Worm (Caenorhabditis elegans) whole organism, young adult: ENCODE measurements around the gene dpf-1.
A peak's percentile ranks its signal among the peaks of the same experiment; 100 is the strongest.

Experiments
- B0261.1 ChIP-seq: sonication (generic microtip); optimal IDR thresholded peaks from 2 replicates; lab custom pipeline; 2016; ENCODE audit warnings: mild to moderate bottlenecking, missing genetic modification characterization, moderate library complexity, missing compliant biosample characterization
- F22D6.2 ChIP-seq: sonication (generic microtip); optimal IDR thresholded peaks from 2 replicates; lab custom pipeline; 2016; ENCODE audit warnings: mild to moderate bottlenecking, missing genetic modification characterization, missing compliant biosample characterization
- F23B12.7 ChIP-seq: sonication (generic microtip); optimal IDR thresholded peaks from 2 replicates; lab custom pipeline; 2017; ENCODE audit warnings: missing genetic modification characterization, mild to moderate bottlenecking, missing compliant biosample characterization, antibody characterized with exemption, moderate library complexity; ENCODE audit not compliant: insufficient read depth
- F37B4.10 ChIP-seq: fragments of 200-800 bp; sonication (Bioruptor generic); IDR thresholded peaks from 2 replicates; pipeline ENCODE4 v1.3.6; 2022; ENCODE audit warnings: missing genetic modification characterization, missing compliant biosample characterization
- F39B2.1 ChIP-seq: fragments of 200-800 bp; sonication (Bioruptor generic); IDR thresholded peaks from 2 replicates; pipeline ENCODE4 v1.3.6; 2022; ENCODE audit warnings: missing genetic modification reagents, missing genetic modification characterization, missing compliant biosample characterization
- F55B11.4 ChIP-seq: sonication (generic microtip); optimal IDR thresholded peaks from 2 replicates; lab custom pipeline; 2016; ENCODE audit warnings: missing compliant biosample characterization, missing genetic modification characterization, borderline replicate concordance; ENCODE audit not compliant: insufficient read depth
- F57A8.1 ChIP-seq: fragments of 200-800 bp; sonication (Bioruptor generic); optimal IDR thresholded peaks from 2 replicates; lab custom pipeline; 2018; ENCODE audit warnings: mild to moderate bottlenecking, missing genetic modification characterization, moderate library complexity, missing compliant biosample characterization
- K11D2.4 ChIP-seq: fragments of 200-800 bp; sonication (Bioruptor generic); IDR thresholded peaks from 2 replicates; pipeline ENCODE4 v1.3.6; 2022; ENCODE audit warnings: missing genetic modification reagents, missing genetic modification characterization, missing compliant biosample characterization
- Y53F4B.3 ChIP-seq: fragments of 200-800 bp; sonication (Bioruptor generic); IDR thresholded peaks from 2 replicates; pipeline ENCODE4 v1.3.6; 2022; ENCODE audit warnings: missing genetic modification reagents, missing genetic modification characterization, missing compliant biosample characterization
- Y95B8A.8 ChIP-seq: fragments of 200-800 bp; sonication (Bioruptor generic); IDR thresholded peaks from 2 replicates; pipeline ENCODE4 v1.3.6; 2022; ENCODE audit warnings: missing genetic modification reagents, missing genetic modification characterization, missing compliant biosample characterization
- ZK185.1 ChIP-seq: sonication (generic microtip); optimal IDR thresholded peaks from 2 replicates; lab custom pipeline; 2016; ENCODE audit warnings: mild to moderate bottlenecking, missing genetic modification characterization, missing compliant biosample characterization; ENCODE audit not compliant: poor library complexity, severe bottlenecking
- ama-1 ChIP-seq, 3 experiments: fragments of 150-350 bp in 1 of 3; sonication (generic microtip) in 2 of 3; optimal IDR thresholded peaks; 2 replicates each; lab custom pipeline; 2014 to 2018; ENCODE audit warnings: missing biosample characterization in 2 of 3, missing genetic modification characterization in 2 of 3, missing genetic modification reagents in 2 of 3
- aptf-2 ChIP-seq: fragments of 200-800 bp; sonication (Bioruptor generic); conservative IDR thresholded peaks from 2 replicates; pipeline ENCODE4 v1.3.6; 2022; ENCODE audit warnings: missing genetic modification reagents, missing genetic modification characterization, missing compliant biosample characterization
- bed-1 ChIP-seq: fragments of 200-800 bp; sonication (Bioruptor generic); IDR thresholded peaks from 2 replicates; pipeline ENCODE4 v1.3.6; 2022; ENCODE audit warnings: missing genetic modification reagents, missing genetic modification characterization, missing compliant biosample characterization
- cebp-1 ChIP-seq, 2 experiments: fragments of 200-800 bp in 1 of 2; sonication (Bioruptor generic) in 1 of 2; sonication (generic microtip) in 1 of 2; IDR thresholded peaks in 1 of 2; optimal IDR thresholded peaks in 1 of 2; 2 replicates each; pipeline versions ENCODE4 v1.3.6 to Lab custom; 2017 to 2022; ENCODE audit warnings: missing compliant biosample characterization in 2 of 2, missing genetic modification characterization in 2 of 2, mild to moderate bottlenecking in 1 of 2, missing genetic modification reagents in 1 of 2, moderate library complexity in 1 of 2
- ceh-79 ChIP-seq: sonication (generic microtip); optimal IDR thresholded peaks from 2 replicates; lab custom pipeline; 2017; ENCODE audit warnings: mild to moderate bottlenecking, missing genetic modification characterization, missing compliant biosample characterization
- chd-7 ChIP-seq: sonication (generic microtip); optimal IDR thresholded peaks from 2 replicates; lab custom pipeline; 2016; ENCODE audit warnings: mild to moderate bottlenecking, missing genetic modification characterization, moderate library complexity, missing compliant biosample characterization
- dpl-1 ChIP-seq: fragments of 150-350 bp; optimal IDR thresholded peaks from 2 replicates; lab custom pipeline; 2014; ENCODE audit warnings: missing biosample characterization, missing genetic modification reagents, missing genetic modification characterization
- egl-18 ChIP-seq: fragments of 200-800 bp; sonication (Bioruptor generic); IDR thresholded peaks from 2 replicates; pipeline ENCODE4 v1.3.6; 2022; ENCODE audit warnings: missing genetic modification reagents, missing genetic modification characterization, missing compliant biosample characterization
- egrh-3 ChIP-seq: fragments of 200-800 bp; sonication (Bioruptor generic); IDR thresholded peaks from 2 replicates; pipeline ENCODE4 v1.3.6; 2022; ENCODE audit warnings: missing genetic modification reagents, missing genetic modification characterization, missing compliant biosample characterization
- hmg-1.2 ChIP-seq: fragments of 200-800 bp; sonication (Bioruptor generic); IDR thresholded peaks from 2 replicates; pipeline ENCODE4 v1.3.6; 2022; ENCODE audit warnings: missing genetic modification reagents, missing genetic modification characterization, missing compliant biosample characterization
- hmg-20 ChIP-seq: fragments of 200-800 bp; sonication (Bioruptor generic); IDR thresholded peaks from 2 replicates; pipeline ENCODE4 v1.3.6; 2022; ENCODE audit warnings: missing genetic modification reagents, missing genetic modification characterization, missing compliant biosample characterization
- lag-1 ChIP-seq: fragments of 200-800 bp; sonication (Bioruptor generic); IDR thresholded peaks from 2 replicates; pipeline ENCODE4 v1.3.6; 2022; ENCODE audit warnings: missing genetic modification reagents, missing genetic modification characterization, missing compliant biosample characterization
- let-526 ChIP-seq: fragments of 200-800 bp; sonication (Bioruptor generic); IDR thresholded peaks from 2 replicates; pipeline ENCODE4 v1.3.6; 2022; ENCODE audit warnings: missing genetic modification reagents, missing genetic modification characterization, missing compliant biosample characterization
- let-607 ChIP-seq, 2 experiments: fragments of 200-800 bp in 1 of 2; sonication (Bioruptor generic) in 1 of 2; sonication (generic microtip) in 1 of 2; optimal IDR thresholded peaks; 2 replicates each; lab custom pipeline; 2016 to 2018; ENCODE audit warnings: mild to moderate bottlenecking in 2 of 2, missing compliant biosample characterization in 2 of 2, missing genetic modification characterization in 2 of 2, moderate library complexity in 2 of 2, missing genotype in 1 of 2
- lin-35 ChIP-seq, 3 experiments: fragments of 150-350 bp in 2 of 3; sonication (generic microtip) in 1 of 3; optimal IDR thresholded peaks; 2 replicates each; lab custom pipeline; 2014 to 2018; ENCODE audit warnings: missing biosample characterization in 3 of 3, missing genetic modification characterization in 3 of 3, missing genetic modification reagents in 3 of 3
- lsl-1 ChIP-seq: fragments of 200-800 bp; sonication (Bioruptor generic); optimal IDR thresholded peaks from 2 replicates; lab custom pipeline; 2018; ENCODE audit warnings: mild to moderate bottlenecking, missing genetic modification characterization, moderate library complexity, missing compliant biosample characterization
- madf-3 ChIP-seq: fragments of 200-800 bp; sonication (Bioruptor generic); IDR thresholded peaks from 2 replicates; pipeline ENCODE4 v1.3.6; 2022; ENCODE audit warnings: missing genetic modification reagents, missing genetic modification characterization, missing compliant biosample characterization
- mxl-1 ChIP-seq: sonication (generic microtip); optimal IDR thresholded peaks from 2 replicates; lab custom pipeline; 2016; ENCODE audit warnings: missing genetic modification characterization, missing compliant biosample characterization
- nhr-80 ChIP-seq: sonication (generic microtip); optimal IDR thresholded peaks from 2 replicates; lab custom pipeline; 2016; ENCODE audit warnings: missing genetic modification characterization, missing compliant biosample characterization
- nhr-90 ChIP-seq: sonication (generic microtip); optimal IDR thresholded peaks from 2 replicates; lab custom pipeline; 2016; ENCODE audit warnings: missing genotype, mild to moderate bottlenecking, missing genetic modification characterization, missing compliant biosample characterization
- rcor-1 ChIP-seq: fragments of 200-800 bp; sonication (Bioruptor generic); IDR thresholded peaks from 2 replicates; pipeline ENCODE4 v1.3.6; 2022; ENCODE audit warnings: missing genetic modification reagents, missing genetic modification characterization, missing compliant biosample characterization
- rpc-1 ChIP-seq, 2 experiments: fragments of 150-350 bp in 1 of 2; sonication (generic microtip) in 1 of 2; optimal IDR thresholded peaks; 2 replicates each; lab custom pipeline; 2014 to 2018; ENCODE audit warnings: missing biosample characterization in 1 of 2, missing genetic modification characterization in 1 of 2, missing genetic modification reagents in 1 of 2, missing genotype in 1 of 2
- sdz-38 ChIP-seq: sonication (generic microtip); optimal IDR thresholded peaks from 2 replicates; lab custom pipeline; 2016; ENCODE audit warnings: missing genotype, missing genetic modification characterization, missing compliant biosample characterization
- sea-2 ChIP-seq: fragments of 200-800 bp; sonication (Bioruptor generic); IDR thresholded peaks from 2 replicates; pipeline ENCODE4 v1.3.6; 2022; ENCODE audit warnings: missing genetic modification characterization, missing compliant biosample characterization
- snpc-4 ChIP-seq, 5 experiments: fragments of 150-350 bp in 1 of 5; sonication (generic microtip) in 4 of 5; optimal IDR thresholded peaks; 2 replicates each; lab custom pipeline; 2014 to 2018; ENCODE audit warnings: missing genetic modification characterization in 5 of 5, missing biosample characterization in 3 of 5, antibody characterized with exemption in 2 of 5, mild to moderate bottlenecking in 2 of 5, missing compliant biosample characterization in 2 of 5, missing genotype in 2 of 5, moderate library complexity in 2 of 5, missing genetic modification reagents in 1 of 5
- tbp1 ChIP-seq: fragments of 200-800 bp; sonication (Bioruptor generic); optimal IDR thresholded peaks from 2 replicates; lab custom pipeline; 2018; ENCODE audit warnings: mild to moderate bottlenecking, missing genetic modification characterization, missing compliant biosample characterization
- tbx-9 ChIP-seq: sonication (generic microtip); optimal IDR thresholded peaks from 2 replicates; lab custom pipeline; 2016; ENCODE audit warnings: borderline replicate concordance, missing genetic modification characterization, inconsistent platforms, missing compliant biosample characterization
- xnd-1 ChIP-seq: sonication (generic microtip); optimal IDR thresholded peaks from 2 replicates; lab custom pipeline; 2016; ENCODE audit warnings: missing genotype, missing genetic modification reagents, missing genetic modification characterization, missing compliant biosample characterization
- zim-3 ChIP-seq: sonication (generic microtip); optimal IDR thresholded peaks from 2 replicates; lab custom pipeline; 2017; ENCODE audit warnings: mild to moderate bottlenecking, missing genetic modification characterization, moderate library complexity, missing compliant biosample characterization
- ztf-18 ChIP-seq: sonication (generic microtip); optimal IDR thresholded peaks from 2 replicates; lab custom pipeline; 2016; ENCODE audit warnings: missing genotype, mild to moderate bottlenecking, missing genetic modification characterization, missing compliant biosample characterization

The dpf-1 gene

DNA sequence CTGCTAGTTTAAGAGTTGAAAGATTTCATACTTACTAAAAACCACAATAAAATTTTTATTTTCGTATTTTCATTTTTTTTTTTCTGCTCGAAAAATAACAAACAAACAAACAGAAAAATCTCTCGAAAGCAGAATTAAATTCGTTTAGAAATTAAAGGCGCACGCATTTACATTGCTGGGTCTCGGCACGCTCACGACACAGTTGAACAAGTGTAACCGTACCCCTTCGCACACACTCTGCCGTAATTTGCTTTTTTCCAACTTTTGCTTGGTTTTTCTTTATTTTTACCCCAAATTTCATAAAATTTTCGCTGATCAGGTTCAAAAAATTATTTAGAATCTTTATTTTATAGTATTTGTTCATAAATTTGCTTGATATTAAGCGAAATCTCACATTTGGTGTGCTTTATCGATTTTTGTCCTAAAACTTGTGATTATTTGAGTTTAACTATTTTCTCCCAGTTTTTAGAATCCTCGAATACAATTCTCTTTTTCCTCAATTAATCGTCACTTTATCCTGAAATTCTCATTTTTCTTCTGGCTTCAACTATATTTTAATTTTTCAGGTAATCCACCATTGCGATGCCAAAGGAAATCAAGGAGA lies 40.6 kb downstream of the dpf-1 start, which contains the start of gene rpl-38 (continued):
- no peak for TF ChIP-seq Y53F4B.3 (GFP tag; lab: Robert Waterston, UW)
- no peak for TF ChIP-seq tbx-9 (tag; lab: Kevin White, UChicago)
- TF ChIP-seq F57A8.1 (GFP tag; lab: Kevin White, UChicago): no peak
- peak; percentile 78 for TF ChIP-seq F23B12.7
- TF ChIP-seq B0261.1: peak; percentile 46
- TF ChIP-seq dpl-1 (GFP tag; lab: Kevin White, UChicago): peak; percentile 52
- TF ChIP-seq cebp-1 (GFP tag; IDR thresholded peaks at IDR 0.05; lab: Robert Waterston, UW): no peak
- peak; percentile 64 for TF ChIP-seq cebp-1 (tag; optimal IDR thresholded peaks at IDR 0.05; lab: Kevin White, UChicago)
- TF ChIP-seq madf-3 (GFP tag; lab: Robert Waterston, UW): peak; percentile 58; the same call in 1 of the 2 replicates
- TF ChIP-seq snpc-4 (GFP tag; optimal IDR thresholded peaks at IDR 0.05; lab: Kevin White, UChicago): no peak
- peak; percentile 68 to 79 (median 76) for TF ChIP-seq snpc-4 (tag; optimal IDR thresholded peaks at IDR 0.05; lab: Kevin White, UChicago)
- TF ChIP-seq let-607 (tag; optimal IDR thresholded peaks at IDR 0.05; lab: Kevin White, UChicago): no peak
- no peak for TF ChIP-seq lag-1 (GFP tag; lab: Robert Waterston, UW)
- TF ChIP-seq ZK185.1 (tag; lab: Kevin White, UChicago): peak; percentile 50
- TF ChIP-seq F39B2.1 (GFP tag; lab: Robert Waterston, UW): no peak
- peak; percentile 75 for TF ChIP-seq rcor-1
- peak; percentile 63 for TF ChIP-seq hmg-1.2

DNA sequence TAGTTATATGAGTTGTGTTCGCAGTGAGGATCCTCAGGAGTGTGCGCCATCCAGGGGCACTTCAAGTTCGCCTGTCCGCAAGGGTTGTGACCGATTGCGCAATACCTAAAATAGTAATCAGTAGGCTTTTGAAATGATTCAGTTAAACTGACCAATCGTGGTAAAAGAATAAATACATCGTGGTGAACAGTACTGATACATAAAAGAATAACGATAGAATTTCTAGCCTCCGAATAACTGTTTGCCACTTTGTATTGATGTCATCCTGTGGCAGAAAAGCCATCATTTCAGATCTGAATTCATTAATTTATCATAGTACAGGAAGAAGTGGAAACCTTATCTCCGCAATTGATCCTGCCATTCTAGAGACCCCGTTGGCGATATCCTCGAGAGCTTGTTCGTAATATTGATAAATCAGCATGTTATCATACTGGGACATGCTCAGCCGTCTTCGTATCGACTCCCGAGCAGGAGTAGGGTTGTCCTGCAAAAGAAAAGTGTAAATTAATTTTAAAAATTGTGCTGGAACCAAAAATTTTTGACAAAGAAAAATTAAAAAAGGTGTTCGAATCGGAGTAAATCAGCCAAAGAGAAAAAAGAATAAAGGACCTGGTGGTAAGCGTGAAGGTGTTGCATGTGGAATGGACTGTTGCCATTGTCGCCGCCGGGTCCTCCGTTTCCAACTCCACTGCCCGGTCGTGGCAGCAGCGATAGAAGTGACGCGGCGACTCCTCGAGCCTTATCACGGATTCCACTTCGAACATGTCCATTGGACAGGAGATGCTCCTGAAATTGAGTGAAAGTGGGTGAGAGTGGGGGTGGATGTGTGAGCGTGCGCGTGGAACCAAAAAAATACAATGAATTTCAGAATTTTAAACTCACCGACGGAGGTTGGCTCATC lies 42.0 kb downstream of the dpf-1 start:
- TF ChIP-seq let-607 (tag; optimal IDR thresholded peaks at IDR 0.05; lab: Kevin White, UChicago) (no peak), aptf-2 (GFP tag; lab: Robert Waterston, UW) (no peak), K11D2.4 (GFP tag; lab: Robert Waterston, UW) (no peak), Y95B8A.8 (GFP tag; lab: Robert Waterston, UW) (no peak), sea-2 (GFP tag; lab: Robert Waterston, UW) (no peak), bed-1 (GFP tag; lab: Robert Waterston, UW) (no peak), xnd-1 (tag; lab: Kevin White, UChicago) (peak; percentile 46), ama-1 (optimal IDR thresholded peaks at IDR 0.05; lab: Kevin White, UChicago) (no peak), ama-1 (GFP tag; optimal IDR thresholded peaks at IDR 0.05; lab: Kevin White, UChicago) (no peak), egl-18 (GFP tag; lab: Robert Waterston, UW) (no peak), ztf-18 (tag; lab: Kevin White, UChicago) (peak; percentile 50), sdz-38 (tag; lab: Kevin White, UChicago) (no peak), lin-35 (GFP tag; optimal IDR thresholded peaks at IDR 0.05; lab: Kevin White, UChicago) (peak in 1 of 3 experiments; percentile 32), let-526 (no peak), tbp1 (GFP tag; lab: Kevin White, UChicago) (peak; percentile 41), egrh-3 (GFP tag; lab: Robert Waterston, UW) (no peak), zim-3 (tag; lab: Kevin White, UChicago) (no peak), lsl-1 (GFP tag; lab: Kevin White, UChicago) (peak; percentile 42), lag-1 (GFP tag; lab: Robert Waterston, UW) (no peak), F23B12.7 (no peak), madf-3 (GFP tag; lab: Robert Waterston, UW) (peak; percentile 87; the same call in 1 of the 2 replicates), F37B4.10 (GFP tag; lab: Robert Waterston, UW) (no peak), rpc-1 (optimal IDR thresholded peaks at IDR 0.05; lab: Kevin White, UChicago) (no peak), rpc-1 (tag; optimal IDR thresholded peaks at IDR 0.05; lab: Kevin White, UChicago) (no peak), F57A8.1 (GFP tag; lab: Kevin White, UChicago) (no peak), hmg-20 (no peak), nhr-90 (no peak), F22D6.2 (tag; lab: Kevin White, UChicago) (no peak), mxl-1 (tag; lab: Kevin White, UChicago) (no peak), F55B11.4 (tag; lab: Kevin White, UChicago) (no peak), ceh-79 (no peak), nhr-80 (tag; lab: Kevin White, UChicago) (no peak), chd-7 (tag; lab: Kevin White, UChicago) (no peak)
